Worm (Caenorhabditis elegans) whole organism, L1 larva: ENCODE results near the gene F48C5.2.

ENCODE experiments used
- aha-1 ChIP-seq: fragments of 150-350 bp; optimal IDR thresholded peaks from 2 replicates; lab custom pipeline; 2014; ENCODE audit warnings: missing biosample characterization, missing genetic modification characterization
- mep-1 ChIP-seq: fragments of 150-350 bp; optimal IDR thresholded peaks from 2 replicates; lab custom pipeline; 2014; ENCODE audit warnings: missing biosample characterization, missing genetic modification characterization
- nhr-11 ChIP-seq: fragments of 150-350 bp; optimal IDR thresholded peaks from 2 replicates; lab custom pipeline; 2014; ENCODE audit warnings: missing biosample characterization, missing genetic modification characterization
- nhr-237 ChIP-seq: fragments of 150-350 bp; optimal IDR thresholded peaks from 2 replicates; lab custom pipeline; 2014; ENCODE audit warnings: missing biosample characterization, missing genetic modification characterization
- snpc-4 ChIP-seq: fragments of 150-350 bp; optimal IDR thresholded peaks from 2 replicates; lab custom pipeline; 2014; ENCODE audit warnings: missing biosample characterization, missing genetic modification characterization

- TF ChIP-seq snpc-4 (tag; lab: Kevin White, UChicago): no peak
- no peak for TF ChIP-seq mep-1 (tag; lab: Kevin White, UChicago)
- no peak for TF ChIP-seq nhr-11 (tag; lab: Kevin White, UChicago)
- no peak for TF ChIP-seq aha-1 (tag; lab: Kevin White, UChicago)
- no peak for TF ChIP-seq nhr-237
Measured at ce11 chrX:11405908-11406307, 48.2 kb downstream of the F48C5.2 start, which contains the start of gene slo-2.
